Fruit fly (Drosophila melanogaster): ENCODE data around the gene sphinx2.

The sphinx2 gene

dm6 chr3L:7440633-7441032, at the start of gene sphinx2:
TSS of gene sphinx2 (minus strand) at chr3L:7440733.
- TF ChIP-seq CG8478 (optimal IDR thresholded peaks at IDR 0.05), result no peak
- no peak for TF ChIP-seq CTCF (optimal IDR thresholded peaks at IDR 0.05)

dm6 chr3L:7485667-7486066, 45.1 kb upstream of the sphinx2 start, which contains the start of gene mthl6:
TSS of gene mthl6 (plus strand) at chr3L:7485967.
- no peak for TF ChIP-seq CG8478 (optimal IDR thresholded peaks at IDR 0.05)
- no peak for TF ChIP-seq CTCF (optimal IDR thresholded peaks at IDR 0.05)

dm6 chr3L:7475270-7475669, 34.7 kb upstream of the sphinx2 start, which contains the start of gene CG43292:
TSS of gene CG43292 (plus strand) at chr3L:7475570.
- no peak for TF ChIP-seq CTCF (optimal IDR thresholded peaks at IDR 0.05)
- no peak for TF ChIP-seq CG8478 (optimal IDR thresholded peaks at IDR 0.05)

dm6 chr3L:7471259-7471658, 30.7 kb upstream of the sphinx2 start, which contains the start of gene CG8541:
TSS of gene CG8541 (plus strand) at chr3L:7471559.
- TF ChIP-seq CG8478 (optimal IDR thresholded peaks at IDR 0.05) (no peak), CTCF (optimal IDR thresholded peaks at IDR 0.05) (no peak)

dm6 chr3L:7470202-7470601, 29.7 kb upstream of the sphinx2 start, which contains the start of gene CG8543:
TSS of gene CG8543 (minus strand) at chr3L:7470302.
- no peak for TF ChIP-seq CTCF (optimal IDR thresholded peaks at IDR 0.05)
- TF ChIP-seq CG8478 (optimal IDR thresholded peaks at IDR 0.05), result no peak

- TF ChIP-seq CG8478 (optimal IDR thresholded peaks at IDR 0.05) (no peak), CTCF (optimal IDR thresholded peaks at IDR 0.05) (no peak)
Observed at dm6 chr3L:7465209-7465608, 24.7 kb upstream of the sphinx2 start, which contains the start of the genes CG42660, CG42661 and Tsp66A. TSS of gene CG42660 (plus strand) at chr3L:7465509. TSS of gene CG42661 (plus strand) at chr3L:7465509. TSS of gene Tsp66A (plus strand) at chr3L:7465509.

dm6 chr3L:7455849-7456248, 15.3 kb upstream of the sphinx2 start, which contains the start of gene ppk26:
TSS of gene ppk26 (plus strand) at chr3L:7456149.
- TF ChIP-seq CG8478 (optimal IDR thresholded peaks at IDR 0.05) (no peak), CTCF (optimal IDR thresholded peaks at IDR 0.05) (no peak)

- no peak for TF ChIP-seq CG8478 (optimal IDR thresholded peaks at IDR 0.05)
- TF ChIP-seq CTCF (optimal IDR thresholded peaks at IDR 0.05), result no peak
Observed at dm6 chr3L:7450553-7450952, 10.0 kb upstream of the sphinx2 start, which contains the start of gene CG33278. TSS of gene CG33278 (plus strand) at chr3L:7450853.

- no peak for TF ChIP-seq CG8478 (optimal IDR thresholded peaks at IDR 0.05)
- TF ChIP-seq CTCF (optimal IDR thresholded peaks at IDR 0.05), result no peak
Observed at dm6 chr3L:7449097-7449496, 8.6 kb upstream of the sphinx2 start.

dm6 chr3L:7439305-7439704, 1.2 kb downstream of the sphinx2 start, which contains the start of gene sphinx1:
TSS of gene sphinx1 (minus strand) at chr3L:7439405.
- no peak for TF ChIP-seq CTCF (optimal IDR thresholded peaks at IDR 0.05)
- TF ChIP-seq CG8478 (optimal IDR thresholded peaks at IDR 0.05), result no peak

- TF ChIP-seq CG8478 (optimal IDR thresholded peaks at IDR 0.05) (no peak), CTCF (optimal IDR thresholded peaks at IDR 0.05) (no peak)
Observed at dm6 chr3L:7437366-7437765, 3.2 kb downstream of the sphinx2 start, which contains the start of gene CG14835. TSS of gene CG14835 (minus strand) at chr3L:7437466.

dm6 chr3L:7434715-7435653, 5.5 kb downstream of the sphinx2 start, which contains the start of gene Rac2:
TSS of gene Rac2 (minus strand) at chr3L:7435190.
- TF ChIP-seq CTCF (optimal IDR thresholded peaks at IDR 0.05) (no peak), CG8478 (optimal IDR thresholded peaks at IDR 0.05) (no peak)

dm6 chr3L:7434198-7434597, 6.3 kb downstream of the sphinx2 start:
- TF ChIP-seq CG8478 (optimal IDR thresholded peaks at IDR 0.05) (no peak), CTCF (optimal IDR thresholded peaks at IDR 0.05) (no peak)

dm6 chr3L:7433325-7433827, 7.2 kb downstream of the sphinx2 start:
- TF ChIP-seq CTCF (optimal IDR thresholded peaks at IDR 0.05) (no peak), CG8478 (optimal IDR thresholded peaks at IDR 0.05) (no peak)

dm6 chr3L:7432811-7433324, 7.7 kb downstream of the sphinx2 start:
- no peak for TF ChIP-seq CTCF (optimal IDR thresholded peaks at IDR 0.05)
- TF ChIP-seq CG8478 (optimal IDR thresholded peaks at IDR 0.05), result no peak
